Worm (Caenorhabditis elegans) whole organism, late embryonic: Measurements from ENCODE around the gene mrpl-35.
A peak's percentile ranks its signal among the peaks of the same experiment; 100 is the strongest.

ENCODE experiments used
- C08G9.2 ChIP-seq: sonication (generic microtip); optimal IDR thresholded peaks from 2 replicates; lab custom pipeline; 2016; ENCODE audit warnings: mild to moderate bottlenecking, missing genetic modification characterization, moderate library complexity, missing compliant biosample characterization
- C38D4.7 ChIP-seq: fragments of 200-800 bp; sonication (Bioruptor generic); optimal IDR thresholded peaks from 2 replicates; lab custom pipeline; 2018; ENCODE audit warnings: mild to moderate bottlenecking, missing genetic modification characterization, moderate library complexity, missing compliant biosample characterization
- F13H6.1 ChIP-seq: sonication (generic microtip); optimal IDR thresholded peaks from 2 replicates; lab custom pipeline; 2016; ENCODE audit warnings: missing genetic modification characterization, missing compliant biosample characterization
- K02D7.2 ChIP-seq: sonication (generic microtip); optimal IDR thresholded peaks from 2 replicates; lab custom pipeline; 2017; ENCODE audit warnings: mild to moderate bottlenecking, missing genetic modification characterization, missing compliant biosample characterization
- K09A11.1 ChIP-seq: sonication (generic microtip); optimal IDR thresholded peaks from 2 replicates; lab custom pipeline; 2017; ENCODE audit warnings: antibody characterized with exemption, mild to moderate bottlenecking, missing genetic modification characterization, missing compliant biosample characterization; ENCODE audit not compliant: insufficient read depth
- Y22D7AL.16 ChIP-seq: sonication (generic microtip); optimal IDR thresholded peaks from 2 replicates; lab custom pipeline; 2016; ENCODE audit warnings: missing genetic modification characterization, missing compliant biosample characterization
- ahr-1 ChIP-seq: sonication (generic microtip); optimal IDR thresholded peaks from 2 replicates; lab custom pipeline; 2016; ENCODE audit warnings: missing genetic modification characterization, missing compliant biosample characterization
- ama-1 ChIP-seq: fragments of 150-350 bp; optimal IDR thresholded peaks from 2 replicates; lab custom pipeline; 2014
- ceh-14 ChIP-seq: sonication (generic microtip); optimal IDR thresholded peaks from 2 replicates; lab custom pipeline; 2016; ENCODE audit warnings: missing genotype, missing genetic modification characterization, missing compliant biosample characterization
- ceh-19 ChIP-seq: fragments of 200-800 bp; sonication (Bioruptor generic); optimal IDR thresholded peaks from 2 replicates; lab custom pipeline; 2018; ENCODE audit warnings: mild to moderate bottlenecking, missing genetic modification characterization, missing compliant biosample characterization
- ceh-24 ChIP-seq: sonication (generic microtip); optimal IDR thresholded peaks from 2 replicates; lab custom pipeline; 2016; ENCODE audit warnings: mild to moderate bottlenecking, missing genetic modification characterization, missing compliant biosample characterization
- ceh-31 ChIP-seq: sonication (generic microtip); optimal IDR thresholded peaks from 2 replicates; lab custom pipeline; 2016; ENCODE audit warnings: missing genetic modification characterization, missing compliant biosample characterization
- ceh-34 ChIP-seq: sonication (generic microtip); optimal IDR thresholded peaks from 2 replicates; lab custom pipeline; 2016; ENCODE audit warnings: mild to moderate bottlenecking, missing genetic modification characterization, missing compliant biosample characterization
- ceh-48 ChIP-seq: sonication (generic microtip); optimal IDR thresholded peaks from 2 replicates; lab custom pipeline; 2016; ENCODE audit warnings: missing genetic modification characterization, inconsistent platforms, missing compliant biosample characterization
- ceh-6 ChIP-seq: fragments of 200-800 bp; sonication (Bioruptor generic); optimal IDR thresholded peaks from 2 replicates; lab custom pipeline; 2018; ENCODE audit warnings: mild to moderate bottlenecking, missing genetic modification characterization, missing compliant biosample characterization
- ceh-9 ChIP-seq: sonication (generic microtip); optimal IDR thresholded peaks from 2 replicates; lab custom pipeline; 2016; ENCODE audit warnings: mild to moderate bottlenecking, missing genetic modification characterization, inconsistent platforms, missing compliant biosample characterization
- dve-1 ChIP-seq: sonication (generic microtip); optimal IDR thresholded peaks from 2 replicates; lab custom pipeline; 2017; ENCODE audit warnings: antibody characterized with exemption, mild to moderate bottlenecking, missing genetic modification characterization, missing compliant biosample characterization
- elt-4 ChIP-seq: sonication (generic microtip); optimal IDR thresholded peaks from 2 replicates; lab custom pipeline; 2016; ENCODE audit warnings: missing genetic modification characterization, missing compliant biosample characterization
- ets-4 ChIP-seq: sonication (generic microtip); optimal IDR thresholded peaks from 2 replicates; lab custom pipeline; 2016; ENCODE audit warnings: missing genetic modification characterization, missing compliant biosample characterization
- fax-1 ChIP-seq: sonication (generic microtip); optimal IDR thresholded peaks from 2 replicates; lab custom pipeline; 2016; ENCODE audit warnings: missing genotype, missing genetic modification characterization, missing compliant biosample characterization
- fkh-10 ChIP-seq: fragments of 150-350 bp; optimal IDR thresholded peaks from 2 replicates; lab custom pipeline; 2014; ENCODE audit warnings: missing biosample characterization, missing genetic modification reagents, missing genetic modification characterization
- fkh-6 ChIP-seq: sonication (generic microtip); optimal IDR thresholded peaks from 2 replicates; lab custom pipeline; 2016; ENCODE audit warnings: missing genetic modification characterization, missing compliant biosample characterization
- hlh-13 ChIP-seq: fragments of 200-800 bp; sonication (Bioruptor generic); optimal IDR thresholded peaks from 2 replicates; lab custom pipeline; 2018; ENCODE audit warnings: mild to moderate bottlenecking, missing genetic modification characterization, missing compliant biosample characterization
- hlh-6 ChIP-seq: sonication (generic microtip); optimal IDR thresholded peaks from 2 replicates; lab custom pipeline; 2016; ENCODE audit warnings: missing genotype, missing genetic modification characterization, missing compliant biosample characterization
- hlh-8 ChIP-seq: sonication (generic microtip); optimal IDR thresholded peaks from 2 replicates; lab custom pipeline; 2016; ENCODE audit warnings: missing genotype, missing genetic modification characterization, missing compliant biosample characterization
- lin-11 ChIP-seq: fragments of 200-800 bp; sonication (Bioruptor generic); optimal IDR thresholded peaks from 2 replicates; lab custom pipeline; 2018; ENCODE audit warnings: mild to moderate bottlenecking, missing genetic modification characterization, missing compliant biosample characterization
- madf-2 ChIP-seq: sonication (generic microtip); optimal IDR thresholded peaks from 2 replicates; lab custom pipeline; 2017; ENCODE audit warnings: missing genetic modification characterization, missing compliant biosample characterization
- mec-3 ChIP-seq: sonication (generic microtip); optimal IDR thresholded peaks from 2 replicates; lab custom pipeline; 2016; ENCODE audit warnings: borderline replicate concordance, missing genetic modification characterization, missing compliant biosample characterization
- nfya-1 ChIP-seq: sonication (generic microtip); optimal IDR thresholded peaks from 2 replicates; lab custom pipeline; 2017; ENCODE audit warnings: missing genetic modification characterization, mild to moderate bottlenecking, missing compliant biosample characterization, antibody characterized with exemption, moderate library complexity
- nhr-11 ChIP-seq: fragments of 150-350 bp; optimal IDR thresholded peaks from 2 replicates; lab custom pipeline; 2014; ENCODE audit warnings: missing biosample characterization, missing genetic modification characterization
- odd-2 ChIP-seq: sonication (generic microtip); optimal IDR thresholded peaks from 2 replicates; lab custom pipeline; 2017; ENCODE audit warnings: antibody characterized with exemption, mild to moderate bottlenecking, missing genetic modification characterization, missing compliant biosample characterization
- pag-3 ChIP-seq: sonication (generic microtip); optimal IDR thresholded peaks from 2 replicates; lab custom pipeline; 2016; ENCODE audit warnings: missing compliant biosample characterization, missing genetic modification characterization, borderline replicate concordance
- pat-9 ChIP-seq: fragments of 200-800 bp; sonication (Bioruptor generic); optimal IDR thresholded peaks from 2 replicates; lab custom pipeline; 2018; ENCODE audit warnings: mild to moderate bottlenecking, missing genetic modification characterization, moderate library complexity, missing compliant biosample characterization
- pax-1 ChIP-seq: fragments of 150-350 bp; optimal IDR thresholded peaks from 2 replicates; lab custom pipeline; 2014; ENCODE audit warnings: missing biosample characterization, missing genetic modification characterization
- pha-2 ChIP-seq: sonication (generic microtip); optimal IDR thresholded peaks from 2 replicates; lab custom pipeline; 2017; ENCODE audit warnings: mild to moderate bottlenecking, missing genetic modification characterization, missing compliant biosample characterization
- pqm-1 ChIP-seq: sonication (generic microtip); optimal IDR thresholded peaks from 2 replicates; lab custom pipeline; 2016; ENCODE audit warnings: missing genetic modification characterization, missing compliant biosample characterization
- pros-1 ChIP-seq: fragments of 150-350 bp; optimal IDR thresholded peaks from 2 replicates; lab custom pipeline; 2014; ENCODE audit warnings: missing biosample characterization, missing genetic modification reagents, missing genetic modification characterization
- ref-2 ChIP-seq: sonication (generic microtip); optimal IDR thresholded peaks from 2 replicates; lab custom pipeline; 2016; ENCODE audit warnings: missing genetic modification characterization, missing compliant biosample characterization
- rnt-1 ChIP-seq: sonication (generic microtip); optimal IDR thresholded peaks from 2 replicates; lab custom pipeline; 2016; ENCODE audit warnings: missing genetic modification characterization, missing compliant biosample characterization
- sdc-2 ChIP-seq: sonication (generic microtip); optimal IDR thresholded peaks from 2 replicates; lab custom pipeline; 2016; ENCODE audit warnings: missing genotype, missing genetic modification characterization, missing compliant biosample characterization
- syd-9 ChIP-seq: sonication (generic microtip); optimal IDR thresholded peaks from 2 replicates; lab custom pipeline; 2016; ENCODE audit warnings: mild to moderate bottlenecking, missing genetic modification characterization, moderate library complexity, missing compliant biosample characterization
- tbx-2 ChIP-seq: sonication (generic microtip); optimal IDR thresholded peaks from 2 replicates; lab custom pipeline; 2016; ENCODE audit warnings: missing genetic modification characterization, missing compliant biosample characterization
- tbx-7 ChIP-seq: sonication (generic microtip); optimal IDR thresholded peaks from 2 replicates; lab custom pipeline; 2016; ENCODE audit warnings: missing genotype, missing genetic modification characterization, missing compliant biosample characterization
- ttx-3 ChIP-seq: sonication (generic microtip); optimal IDR thresholded peaks from 2 replicates; lab custom pipeline; 2016; ENCODE audit warnings: missing genetic modification reagents, missing genetic modification characterization, missing compliant biosample characterization
- unc-3 ChIP-seq, 2 experiments: fragments of 200-800 bp in 1 of 2; sonication (Bioruptor generic) in 1 of 2; sonication (generic microtip) in 1 of 2; conservative IDR thresholded peaks in 1 of 2; optimal IDR thresholded peaks in 1 of 2; 2 replicates each; pipeline versions ENCODE4 v1.3.6 to Lab custom; 2016 to 2022; ENCODE audit warnings: missing compliant biosample characterization in 2 of 2, missing genetic modification characterization in 2 of 2, missing genetic modification reagents in 1 of 2
- unc-55 ChIP-seq: sonication (generic microtip); optimal IDR thresholded peaks from 2 replicates; lab custom pipeline; 2017; ENCODE audit warnings: missing biosample characterization, missing genetic modification reagents, missing genetic modification characterization
- zip-5 ChIP-seq: sonication (generic microtip); optimal IDR thresholded peaks from 2 replicates; lab custom pipeline; 2016; ENCODE audit warnings: missing genetic modification characterization, missing compliant biosample characterization
- ztf-16 ChIP-seq: sonication (generic microtip); optimal IDR thresholded peaks from 2 replicates; lab custom pipeline; 2017; ENCODE audit warnings: missing genetic modification characterization, missing compliant biosample characterization

mrpl-35 gene

ce11 chrIII:3493138-3493537 lies 16.9 kb upstream of the mrpl-35 start, which contains the start of gene gly-14:
gly-14 (minus strand) TSS chrIII:3493238.
- no peak for TF ChIP-seq elt-4 (tag; lab: Kevin White, UChicago)
- no peak for TF ChIP-seq fax-1 (tag; lab: Kevin White, UChicago)
- no peak for TF ChIP-seq pax-1 (tag; lab: Kevin White, UChicago)
- TF ChIP-seq ceh-24 (tag; lab: Kevin White, UChicago): no peak
- TF ChIP-seq pha-2 (tag; lab: Kevin White, UChicago): no peak
- TF ChIP-seq hlh-8: no peak
- no peak for TF ChIP-seq mec-3 (tag; lab: Kevin White, UChicago)
- TF ChIP-seq ceh-48: no peak
- TF ChIP-seq tbx-7: no peak
- no peak for TF ChIP-seq ceh-19
- TF ChIP-seq fkh-6 (tag; lab: Kevin White, UChicago): no peak

ce11 chrIII:3498957-3499356 lies 11.1 kb upstream of the mrpl-35 start, which contains the start of gene M01F1.9:
M01F1.9 (minus strand) TSS chrIII:3499057.
- TF ChIP-seq nhr-11 (tag; lab: Kevin White, UChicago) (no peak), syd-9 (tag; lab: Kevin White, UChicago) (no peak), ttx-3 (tag; lab: Kevin White, UChicago) (no peak), unc-55 (no peak), rnt-1 (no peak), madf-2 (no peak), tbx-2 (tag; lab: Kevin White, UChicago) (no peak), K09A11.1 (tag; lab: Kevin White, UChicago) (no peak), pqm-1 (tag; lab: Kevin White, UChicago) (no peak), F13H6.1 (tag; lab: Kevin White, UChicago) (no peak), hlh-13 (no peak), fkh-10 (GFP tag; lab: Kevin White, UChicago) (no peak), ceh-34 (tag; lab: Kevin White, UChicago) (no peak), lin-11 (tag; lab: Kevin White, UChicago) (no peak), C08G9.2 (tag; lab: Kevin White, UChicago) (no peak), ceh-48 (no peak), dve-1 (tag; lab: Kevin White, UChicago) (no peak), zip-5 (tag; lab: Kevin White, UChicago) (no peak), fax-1 (tag; lab: Kevin White, UChicago) (no peak)

ce11 chrIII:3499850-3500249 lies 10.2 kb upstream of the mrpl-35 start:
- peak; percentile 100 for TF ChIP-seq ets-4 (tag; lab: Kevin White, UChicago)
- TF ChIP-seq ceh-31 (tag; lab: Kevin White, UChicago): peak; percentile 100
- TF ChIP-seq ceh-24 (tag; lab: Kevin White, UChicago): peak; percentile 92
- peak; percentile 80 for TF ChIP-seq ceh-48
- no peak for TF ChIP-seq pros-1 (tag; lab: Kevin White, UChicago)
- TF ChIP-seq ahr-1 (tag; lab: Kevin White, UChicago): peak; percentile 100
- peak; percentile 96 for TF ChIP-seq Y22D7AL.16 (tag; lab: Kevin White, UChicago)
- TF ChIP-seq ztf-16 (tag; lab: Kevin White, UChicago): peak; percentile 98
- TF ChIP-seq fkh-6 (tag; lab: Kevin White, UChicago): peak; percentile 97
- peak; percentile 100 for TF ChIP-seq hlh-8
- peak; percentile 96 for TF ChIP-seq unc-3 (GFP tag; conservative IDR thresholded peaks at IDR 0.05; lab: Robert Waterston, UW)
- peak; percentile 98 for TF ChIP-seq unc-3 (tag; optimal IDR thresholded peaks at IDR 0.05; lab: Kevin White, UChicago)
- peak; percentile 94 for TF ChIP-seq ceh-6
- TF ChIP-seq K02D7.2 (tag; lab: Kevin White, UChicago): peak; percentile 97
- peak; percentile 85 for TF ChIP-seq lin-11 (tag; lab: Kevin White, UChicago)
- TF ChIP-seq sdc-2: peak; percentile 93
- TF ChIP-seq ceh-14 (tag; lab: Kevin White, UChicago): peak; percentile 100
- TF ChIP-seq ceh-9 (tag; lab: Kevin White, UChicago): no peak
- peak; percentile 100 for TF ChIP-seq ref-2 (tag; lab: Kevin White, UChicago)
- TF ChIP-seq pat-9: peak; percentile 79
- TF ChIP-seq hlh-6: peak; percentile 99
- peak; percentile 100 for TF ChIP-seq tbx-7
- TF ChIP-seq hlh-13: peak; percentile 95
- TF ChIP-seq pag-3: peak; percentile 100
- TF ChIP-seq odd-2: no peak
- no peak for TF ChIP-seq pax-1 (tag; lab: Kevin White, UChicago)
- TF ChIP-seq rnt-1: peak; percentile 100
- peak; percentile 98 for TF ChIP-seq ceh-19
- no peak for TF ChIP-seq ama-1 (lab: Kevin White, UChicago)
- TF ChIP-seq C38D4.7 (GFP tag; lab: Kevin White, UChicago): peak; percentile 93
- no peak for TF ChIP-seq nfya-1 (tag; lab: Kevin White, UChicago)
- TF ChIP-seq pqm-1 (tag; lab: Kevin White, UChicago): peak; percentile 100
